Fruit fly (Drosophila melanogaster): ENCODE data around the gene Rcd4.
A peak's percentile ranks its signal among the peaks of the same experiment; 100 is the strongest.

Gene Rcd4

dm6 chr2L:8381508-8382036, 1.1 kb upstream of the Rcd4 start, which contains the start of gene AlaRS (continued):
- TF ChIP-seq CG9139 (GFP tag; optimal IDR thresholded peaks at IDR 0.05) (peak; percentile 6), pdm3 (GFP tag; optimal IDR thresholded peaks at IDR 0.05) (peak; percentile 42), Ets96B (tag; optimal IDR thresholded peaks at IDR 0.05) (peak; percentile 1), CG31627 (GFP tag; optimal IDR thresholded peaks at IDR 0.05) (peak; percentile 19), CG15336 (GFP tag; IDR thresholded peaks at IDR 0.05) (peak; percentile 39), Hr4 (GFP tag; optimal IDR thresholded peaks at IDR 0.05) (peak; percentile 48), OdsH (GFP tag; optimal IDR thresholded peaks at IDR 0.05) (peak; percentile 59), svp (GFP tag) (peak; percentile 69), Eip75B (GFP tag; optimal IDR thresholded peaks at IDR 0.05) (peak; percentile 38), esn (GFP tag; optimal IDR thresholded peaks at IDR 0.05) (peak; percentile 63), CG8632 (GFP tag; optimal IDR thresholded peaks at IDR 0.05) (peak; percentile 2), CG4318 (GFP tag; optimal IDR thresholded peaks at IDR 0.05) (no peak), CG11902 (GFP tag; optimal IDR thresholded peaks at IDR 0.05) (no peak), Hr38 (GFP tag; optimal IDR thresholded peaks at IDR 0.05) (no peak), Blimp-1 (GFP tag; optimal IDR thresholded peaks at IDR 0.05) (peak; percentile 64), Gug (GFP tag; IDR thresholded peaks at IDR 0.05) (no peak), CG11762 (GFP tag; optimal IDR thresholded peaks at IDR 0.05; ENCODE audit: insufficient read depth) (no peak), fd59A (GFP tag; optimal IDR thresholded peaks at IDR 0.05) (no peak), Lpt (GFP tag; optimal IDR thresholded peaks at IDR 0.05) (no peak), achi (GFP tag; optimal IDR thresholded peaks at IDR 0.05) (peak; percentile 39), CG10631 (GFP tag; optimal IDR thresholded peaks at IDR 0.05) (peak; percentile 32), Smox (GFP tag; optimal IDR thresholded peaks at IDR 0.05) (peak; percentile 64), dac (GFP tag; optimal IDR thresholded peaks at IDR 0.05) (no peak), spab (GFP tag; optimal IDR thresholded peaks at IDR 0.05) (no peak), salr (GFP tag; optimal IDR thresholded peaks at IDR 0.05) (peak in 1 of 2 experiments; percentile 19), CG10669 (GFP tag; optimal IDR thresholded peaks at IDR 0.05) (no peak), CG11294 (GFP tag; IDR thresholded peaks at IDR 0.05) (no peak), Ets21C (GFP tag; optimal IDR thresholded peaks at IDR 0.05) (no peak), fd85E (GFP tag; optimal IDR thresholded peaks at IDR 0.05) (peak; percentile 9), CG1621 (tag; optimal IDR thresholded peaks at IDR 0.05) (no peak), dsx (GFP tag; optimal IDR thresholded peaks at IDR 0.05; ENCODE audit: poor library complexity, severe bottlenecking) (peak; percentile 46), CG3032 (tag; optimal IDR thresholded peaks at IDR 0.05) (peak; percentile 8), Sox102F (GFP tag; optimal IDR thresholded peaks at IDR 0.05) (peak; percentile 52)

dm6 chr2L:8384108-8384601, 1.5 kb downstream of the Rcd4 start, which contains the start of the genes Dad1 and CG13384:
TSS of gene Dad1 (minus strand) at chr2L:8384137.
TSS of gene CG13384 (plus strand) at chr2L:8384455.
- TF ChIP-seq lz (GFP tag; optimal IDR thresholded peaks at IDR 0.05) (peak; percentile 93), Gug (GFP tag; IDR thresholded peaks at IDR 0.05) (peak; percentile 92), CG10669 (GFP tag; optimal IDR thresholded peaks at IDR 0.05) (peak; percentile 91), CG6808 (GFP tag; optimal IDR thresholded peaks at IDR 0.05) (peak; percentile 88), CG11902 (GFP tag; optimal IDR thresholded peaks at IDR 0.05) (peak; percentile 86), net (GFP tag; optimal IDR thresholded peaks at IDR 0.05) (peak; percentile 87), spab (GFP tag; optimal IDR thresholded peaks at IDR 0.05) (peak; percentile 80), Blimp-1 (GFP tag; optimal IDR thresholded peaks at IDR 0.05) (peak; percentile 85), topi (GFP tag; optimal IDR thresholded peaks at IDR 0.05) (peak; percentile 89), vri (GFP tag; optimal IDR thresholded peaks at IDR 0.05) (peak; percentile 77), CG15336 (GFP tag; IDR thresholded peaks at IDR 0.05) (peak; percentile 90), cyc (GFP tag; optimal IDR thresholded peaks at IDR 0.05) (peak; percentile 89), dac (GFP tag; optimal IDR thresholded peaks at IDR 0.05) (peak; percentile 57), fkh (GFP tag; optimal IDR thresholded peaks at IDR 0.05) (peak; percentile 68), fd59A (GFP tag; optimal IDR thresholded peaks at IDR 0.05) (peak; percentile 78), Hr4 (GFP tag; optimal IDR thresholded peaks at IDR 0.05) (peak; percentile 93), Sox15 (GFP tag; optimal IDR thresholded peaks at IDR 0.05) (peak; percentile 89), Ets96B (tag; optimal IDR thresholded peaks at IDR 0.05) (peak; percentile 80), OdsH (GFP tag; optimal IDR thresholded peaks at IDR 0.05) (peak; percentile 95), salr (GFP tag; optimal IDR thresholded peaks at IDR 0.05) (peak in 1 of 2 experiments; percentile 67), CG6163 (GFP tag; IDR thresholded peaks at IDR 0.05) (no peak; the same call in 1 of the 3 replicates), CG3032 (tag; optimal IDR thresholded peaks at IDR 0.05) (peak; percentile 95), CG8632 (GFP tag; optimal IDR thresholded peaks at IDR 0.05) (peak; percentile 93), CG32006 (GFP tag; optimal IDR thresholded peaks at IDR 0.05) (peak; percentile 93), CG6276 (GFP tag; optimal IDR thresholded peaks at IDR 0.05) (peak; percentile 83), CG11762 (GFP tag; optimal IDR thresholded peaks at IDR 0.05; ENCODE audit: insufficient read depth) (peak; percentile 88), ss (GFP tag; optimal IDR thresholded peaks at IDR 0.05) (peak; percentile 87 to 90), acj6 (GFP tag; optimal IDR thresholded peaks at IDR 0.05) (peak; percentile 94), CG31627 (GFP tag; optimal IDR thresholded peaks at IDR 0.05) (peak; percentile 86), pdm3 (GFP tag; optimal IDR thresholded peaks at IDR 0.05) (peak; percentile 90), CG16779 (tag; optimal IDR thresholded peaks at IDR 0.05) (peak; percentile 61)
